Worm (Caenorhabditis elegans) whole organism, L1 larva: ENCODE results near the gene srd-66.

Source experiments
- ceh-63 ChIP-seq: fragments of 200-800 bp; sonication (Bioruptor generic); optimal IDR thresholded peaks from 2 replicates; lab custom pipeline; 2018; ENCODE audit warnings: mild to moderate bottlenecking, missing genetic modification characterization, missing compliant biosample characterization
- lin-39 ChIP-seq: fragments of 150-350 bp; optimal IDR thresholded peaks from 2 replicates; lab custom pipeline; 2014; ENCODE audit warnings: missing biosample characterization, missing genetic modification reagents, missing genetic modification characterization
- nhr-90 ChIP-seq: sonication (generic microtip); optimal IDR thresholded peaks from 2 replicates; lab custom pipeline; 2016; ENCODE audit warnings: mild to moderate bottlenecking, missing genetic modification characterization, missing compliant biosample characterization; ENCODE audit not compliant: poor library complexity

DNA sequence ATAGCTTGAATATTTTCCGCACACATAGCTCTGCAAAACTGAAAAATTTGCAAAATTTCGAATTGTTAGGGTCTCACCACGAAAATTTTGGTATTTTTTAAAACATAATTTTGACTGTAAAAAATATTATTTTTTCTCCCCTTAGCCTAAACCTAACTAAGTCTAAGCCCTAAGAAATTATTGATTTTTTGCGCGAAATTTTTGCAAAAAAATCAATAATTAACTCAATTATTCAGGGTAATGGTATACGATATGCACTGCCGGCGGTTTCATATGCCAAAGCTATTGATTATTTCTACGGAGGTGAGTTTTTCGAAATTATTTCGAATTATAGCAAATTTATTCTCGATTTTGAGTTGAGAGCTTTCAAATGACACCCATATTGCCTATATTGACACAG is 18.8 kb upstream of the srd-66 start:
- TF ChIP-seq ceh-63 (GFP tag; lab: Kevin White, UChicago) (no peak), nhr-90 (no peak), lin-39 (tag; lab: Kevin White, UChicago) (no peak)
